Worm (Caenorhabditis elegans) whole organism, L3 larva: ENCODE measurements around the gene F02C12.1.

Experiments
- R02D3.7 ChIP-seq: fragments of 150-350 bp; optimal IDR thresholded peaks from 2 replicates; lab custom pipeline; 2014; ENCODE audit warnings: missing biosample characterization, missing genetic modification characterization
- ceh-28 ChIP-seq: fragments of 150-350 bp; optimal IDR thresholded peaks from 2 replicates; lab custom pipeline; 2014; ENCODE audit warnings: missing biosample characterization, missing genetic modification reagents, missing genetic modification characterization
- elt-3 ChIP-seq, 3 experiments: fragments of 150-350 bp in 1 of 3; sonication (generic microtip) in 2 of 3; optimal IDR thresholded peaks; 2 replicates in 2 of 3; 4 replicates in 1 of 3; lab custom pipeline; 2014 to 2017; ENCODE audit warnings: missing biosample characterization in 3 of 3, missing genetic modification characterization in 3 of 3
- fos-1 ChIP-seq: fragments of 150-350 bp; optimal IDR thresholded peaks from 2 replicates; lab custom pipeline; 2014; ENCODE audit warnings: missing biosample characterization, missing genetic modification characterization
- nfya-1 ChIP-seq: sonication (generic microtip); optimal IDR thresholded peaks from 2 replicates; lab custom pipeline; 2017; ENCODE audit warnings: missing genetic modification characterization, mild to moderate bottlenecking, missing compliant biosample characterization, antibody characterized with exemption, moderate library complexity; ENCODE audit not compliant: insufficient read depth
- nhr-11 ChIP-seq: fragments of 150-350 bp; optimal IDR thresholded peaks from 2 replicates; lab custom pipeline; 2014; ENCODE audit warnings: missing biosample characterization, missing genetic modification characterization
- nhr-12 ChIP-seq: fragments of 150-350 bp; optimal IDR thresholded peaks from 2 replicates; lab custom pipeline; 2014; ENCODE audit warnings: missing biosample characterization, missing genetic modification characterization
- nhr-25 ChIP-seq: sonication (generic microtip); optimal IDR thresholded peaks from 2 replicates; lab custom pipeline; 2017; ENCODE audit warnings: missing biosample characterization, missing genetic modification characterization
- pha-4 ChIP-seq: fragments of 150-350 bp; optimal IDR thresholded peaks from 2 replicates; lab custom pipeline; 2014; ENCODE audit warnings: missing biosample characterization, missing genetic modification reagents, missing genetic modification characterization
- pqm-1 ChIP-seq: fragments of 150-350 bp; optimal IDR thresholded peaks from 2 replicates; lab custom pipeline; 2017; ENCODE audit warnings: missing biosample characterization, missing genetic modification characterization, inconsistent platforms

DNA sequence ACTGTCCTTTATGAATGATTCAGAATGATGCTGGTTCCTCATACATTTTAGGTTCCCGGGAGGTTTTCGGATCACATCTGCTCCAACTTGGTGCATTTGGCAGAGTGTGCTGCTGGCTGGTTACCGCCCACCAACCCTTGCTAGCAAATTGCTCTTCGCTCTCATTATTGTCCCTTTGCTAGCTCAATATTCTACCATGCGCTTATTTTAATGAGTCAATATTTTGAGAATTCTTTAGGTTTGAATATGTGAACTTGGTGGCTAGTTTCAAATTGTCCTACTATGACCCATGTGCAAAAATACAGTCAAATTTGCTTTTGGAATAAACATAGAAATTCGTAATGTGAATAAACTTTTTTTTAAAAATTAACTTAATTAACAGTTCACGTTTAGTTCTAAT lies 33.2 kb downstream of the F02C12.1 start:
- TF ChIP-seq nhr-25 (tag; lab: Kevin White, UChicago) (no peak), nhr-12 (tag; lab: Kevin White, UChicago) (no peak), R02D3.7 (tag; lab: Kevin White, UChicago) (no peak), nhr-11 (tag; lab: Kevin White, UChicago) (no peak), ceh-28 (tag; lab: Kevin White, UChicago) (no peak), elt-3 (tag; optimal IDR thresholded peaks at IDR 0.05; lab: Kevin White, UChicago) (no peak), nfya-1 (tag; lab: Kevin White, UChicago) (no peak), pqm-1 (no peak), pha-4 (tag; lab: Kevin White, UChicago) (no peak), fos-1 (tag; lab: Kevin White, UChicago) (no peak)
